Fruit fly (Drosophila melanogaster): Measurements from ENCODE around the gene CG4998.

CG4998 gene

dm6 chr3L:16392874-16393273 is 54.1 kb downstream of the CG4998 start (continued):
- TF ChIP-seq CG6689 (GFP tag; IDR thresholded peaks at IDR 0.05) (peak; percentile 17; the same call in 1 of the 2 replicates), row (GFP tag; IDR thresholded peaks at IDR 0.05) (0 out of 3 replicates have a peak, but pooled peaks have one; percentile 12), HHEX (GFP tag; optimal IDR thresholded peaks at IDR 0.05) (no peak), hkb (optimal IDR thresholded peaks at IDR 0.05) (no peak), hkb (GFP tag; IDR thresholded peaks at IDR 0.05) (0 out of 2 replicates have a peak, but pooled peaks have one; percentile 13), CoRest (tag; optimal IDR thresholded peaks at IDR 0.05) (peak; percentile 16), CG11504 (tag; optimal IDR thresholded peaks at IDR 0.05) (peak; percentile 60), CG14441 (GFP tag; IDR thresholded peaks at IDR 0.05) (peak; percentile 27; the same call in 1 of the 2 replicates), trem (tag; optimal IDR thresholded peaks at IDR 0.05) (peak; percentile 10), ro (GFP tag; IDR thresholded peaks at IDR 0.05) (no peak), CG14710 (tag; optimal IDR thresholded peaks at IDR 0.05) (peak; percentile 8), CG10979 (tag; optimal IDR thresholded peaks at IDR 0.05) (peak; percentile 37), CG17612 (GFP tag; IDR thresholded peaks at IDR 0.05) (peak; percentile 50; the same call in 1 of the 2 replicates), CG2712 (tag; optimal IDR thresholded peaks at IDR 0.05) (peak; percentile 27), phol (tag; optimal IDR thresholded peaks at IDR 0.05) (peak; percentile 61), lmd (GFP tag; IDR thresholded peaks at IDR 0.05) (0 out of 2 replicates have a peak, but pooled peaks have one; percentile 24), HLH4C (GFP tag; IDR thresholded peaks at IDR 0.05; ENCODE audit: partially characterized antibody) (no peak), CG15269 (tag; optimal IDR thresholded peaks at IDR 0.05) (peak; percentile 51), CG2678 (tag; optimal IDR thresholded peaks at IDR 0.05) (peak; percentile 62), CG31441 (GFP tag; IDR thresholded peaks at IDR 0.05) (peak; percentile 43; the same call in 1 of the 2 replicates), ERR (GFP tag; optimal IDR thresholded peaks at IDR 0.05) (no peak), bsh (GFP tag; optimal IDR thresholded peaks at IDR 0.05) (peak in 1 of 2 experiments; percentile 9), nmo (GFP tag; optimal IDR thresholded peaks at IDR 0.05) (peak; percentile 32), Blimp-1 (GFP tag; optimal IDR thresholded peaks at IDR 0.05) (peak; percentile 5), Fer3 (tag; optimal IDR thresholded peaks at IDR 0.05) (peak; percentile 0), unpg (GFP tag; optimal IDR thresholded peaks at IDR 0.05) (peak; percentile 20), CG17361 (GFP tag; IDR thresholded peaks at IDR 0.05) (peak; percentile 61; the same call in 2 of the 3 replicates), Meics (GFP tag; optimal IDR thresholded peaks at IDR 0.05) (peak; percentile 47), CG12391 (tag; optimal IDR thresholded peaks at IDR 0.05) (peak; percentile 3), Ptx1 (GFP tag; IDR thresholded peaks at IDR 0.05) (0 out of 2 replicates have a peak, but pooled peaks have one; percentile 22), jumu (GFP tag; optimal IDR thresholded peaks at IDR 0.05) (no peak), Hr51 (GFP tag; optimal IDR thresholded peaks at IDR 0.05) (peak in 1 of 2 experiments; percentile 30), cg (GFP tag; optimal IDR thresholded peaks at IDR 0.05) (no peak), gem (tag; optimal IDR thresholded peaks at IDR 0.05) (peak; percentile 59), Side (GFP tag; optimal IDR thresholded peaks at IDR 0.05) (no peak), CG9437 (GFP tag; optimal IDR thresholded peaks at IDR 0.05) (peak; percentile 33)

- TF ChIP-seq CG7839 (tag; optimal IDR thresholded peaks at IDR 0.05) = no peak
- no peak for TF ChIP-seq HLHmδ (GFP tag; optimal IDR thresholded peaks at IDR 0.05)
- peak; percentile 66 for TF ChIP-seq Deaf1 (tag; optimal IDR thresholded peaks at IDR 0.05)
- no peak for TF ChIP-seq CG14710 (tag; optimal IDR thresholded peaks at IDR 0.05)
- TF ChIP-seq Med (GFP tag) = peak; percentile 41
- TF ChIP-seq hkb (optimal IDR thresholded peaks at IDR 0.05) = no peak
- 0 out of 2 replicates have a peak, but pooled peaks have one; percentile 8 for TF ChIP-seq hkb (GFP tag; IDR thresholded peaks at IDR 0.05)
- peak; percentile 22 for TF ChIP-seq lab (GFP tag; optimal IDR thresholded peaks at IDR 0.05)
- peak; percentile 5 for TF ChIP-seq sug (tag; optimal IDR thresholded peaks at IDR 0.05)
- TF ChIP-seq CG6765 (GFP tag; optimal IDR thresholded peaks at IDR 0.05) = no peak
- no peak for TF ChIP-seq CG8290 (GFP tag; optimal IDR thresholded peaks at IDR 0.05)
- TF ChIP-seq CG8290 (tag; optimal IDR thresholded peaks at IDR 0.05) = peak in 1 of 2 experiments; percentile 21
- TF ChIP-seq MBD-R2 (GFP tag; IDR thresholded peaks at IDR 0.05) = no peak
- peak; percentile 43; the same call in 2 of the 3 replicates for TF ChIP-seq row (GFP tag; IDR thresholded peaks at IDR 0.05)
- peak; percentile 11; the same call in 1 of the 3 replicates for TF ChIP-seq ci (GFP tag; IDR thresholded peaks at IDR 0.05)
- no peak for TF ChIP-seq Hr51 (GFP tag; optimal IDR thresholded peaks at IDR 0.05)
- peak; percentile 64; the same call in 1 of the 2 replicates for TF ChIP-seq CG10321 (GFP tag; IDR thresholded peaks at IDR 0.05)
- TF ChIP-seq NFAT (GFP tag; IDR thresholded peaks at IDR 0.05) = 0 out of 2 replicates have a peak, but pooled peaks have one; percentile 4
- TF ChIP-seq CG6175 (GFP tag; IDR thresholded peaks at IDR 0.05) = peak; percentile 81; the same call in 2 of the 3 replicates
Measured at dm6 chr3L:16393700-16394099, 54.9 kb downstream of the CG4998 start.
